Worm (Caenorhabditis elegans) whole organism, midembryonic: ENCODE results near the gene Y116A8C.467.
"Not testable (repeated sequence)": the region's sequence is repeated elsewhere in the genome, so short reads cannot be mapped to it uniquely, and the experiment has no call there.

Experiments
- T22C8.4 ChIP-seq: fragments of 200-800 bp; sonication (Bioruptor generic); IDR thresholded peaks from 2 replicates; pipeline ENCODE4 v1.3.6; 2022; ENCODE audit warnings: missing genetic modification characterization, missing compliant biosample characterization
- cog-1 ChIP-seq: sonication (generic microtip); optimal IDR thresholded peaks from 2 replicates; lab custom pipeline; 2016; ENCODE audit warnings: missing genetic modification characterization, missing compliant biosample characterization
- flt-1 ChIP-seq: fragments of 200-800 bp; sonication (Bioruptor generic); IDR thresholded peaks from 2 replicates; pipeline ENCODE4 v1.3.6; 2022; ENCODE audit warnings: missing genetic modification characterization, missing compliant biosample characterization
- klf-2 ChIP-seq: fragments of 200-800 bp; sonication (Bioruptor generic); conservative IDR thresholded peaks from 2 replicates; pipeline ENCODE4 v1.3.6; 2022; ENCODE audit warnings: missing genetic modification reagents, missing genetic modification characterization, missing compliant biosample characterization
- med-1 ChIP-seq: sonication (generic microtip); optimal IDR thresholded peaks from 2 replicates; lab custom pipeline; 2017; ENCODE audit warnings: missing genetic modification characterization, mild to moderate bottlenecking, missing compliant biosample characterization, antibody characterized with exemption, missing genetic modification reagents; ENCODE audit not compliant: insufficient read depth
- ref-1 ChIP-seq: fragments of 200-800 bp; sonication (Bioruptor generic); conservative IDR thresholded peaks from 2 replicates; pipeline ENCODE4 v1.3.6; 2022; ENCODE audit warnings: missing genetic modification reagents, missing genetic modification characterization, missing compliant biosample characterization
- tab-1 ChIP-seq: fragments of 200-800 bp; sonication (Bioruptor generic); IDR thresholded peaks from 2 replicates; pipeline ENCODE4 v1.3.6; 2022; ENCODE audit warnings: missing genetic modification characterization, missing compliant biosample characterization
- ztf-23 ChIP-seq: fragments of 200-800 bp; sonication (Bioruptor generic); IDR thresholded peaks from 2 replicates; pipeline ENCODE4 v1.3.6; 2022; ENCODE audit warnings: missing genetic modification reagents, missing genetic modification characterization, missing compliant biosample characterization
- ztf-29 ChIP-seq: fragments of 200-800 bp; sonication (Bioruptor generic); IDR thresholded peaks from 2 replicates; pipeline ENCODE4 v1.3.6; 2022; ENCODE audit warnings: missing genetic modification reagents, missing genetic modification characterization, missing compliant biosample characterization

Y116A8C.467 gene

ce11 chrIV:17084839-17085238 is 21.2 kb upstream of the Y116A8C.467 start:
- TF ChIP-seq flt-1 (GFP tag; lab: Robert Waterston, UW), result no peak
- TF ChIP-seq ref-1 (GFP tag; lab: Robert Waterston, UW), result no peak
- no peak for TF ChIP-seq ztf-23 (GFP tag; lab: Robert Waterston, UW)
- no peak for TF ChIP-seq med-1 (GFP tag; lab: Kevin White, UChicago)
- TF ChIP-seq klf-2 (GFP tag; lab: Robert Waterston, UW), result no peak
- TF ChIP-seq cog-1 (tag; lab: Kevin White, UChicago), result no peak
- no peak for TF ChIP-seq tab-1 (GFP tag; lab: Robert Waterston, UW)
- no peak for TF ChIP-seq ztf-29
- no peak for TF ChIP-seq T22C8.4

- no peak for TF ChIP-seq klf-2 (GFP tag; lab: Robert Waterston, UW)
- TF ChIP-seq ref-1 (GFP tag; lab: Robert Waterston, UW), result no peak
- TF ChIP-seq ztf-29, result no peak
- no peak for TF ChIP-seq T22C8.4
- TF ChIP-seq cog-1 (tag; lab: Kevin White, UChicago), result no peak
- no peak for TF ChIP-seq med-1 (GFP tag; lab: Kevin White, UChicago)
- no peak for TF ChIP-seq ztf-23 (GFP tag; lab: Robert Waterston, UW)
- no peak for TF ChIP-seq tab-1 (GFP tag; lab: Robert Waterston, UW)
Measured at ce11 chrIV:17084317-17084716, 20.7 kb upstream of the Y116A8C.467 start.

- TF ChIP-seq T22C8.4 (no peak), ztf-23 (GFP tag; lab: Robert Waterston, UW) (no peak), klf-2 (GFP tag; lab: Robert Waterston, UW) (no peak), med-1 (GFP tag; lab: Kevin White, UChicago) (no peak), cog-1 (tag; lab: Kevin White, UChicago) (no peak), ztf-29 (no peak), flt-1 (GFP tag; lab: Robert Waterston, UW) (no peak), tab-1 (GFP tag; lab: Robert Waterston, UW) (no peak), ref-1 (GFP tag; lab: Robert Waterston, UW) (no peak)
Measured at ce11 chrIV:17078649-17079048, 15.0 kb upstream of the Y116A8C.467 start, which contains the start of gene Y116A8C.25. Gene Y116A8C.25, minus strand, starts transcription at chrIV:17078749.

ce11 chrIV:17076000-17076399 is 12.4 kb upstream of the Y116A8C.467 start:
- peak; percentile 67; the same call in 1 of the 2 replicates for TF ChIP-seq flt-1 (GFP tag; lab: Robert Waterston, UW)

DNA sequence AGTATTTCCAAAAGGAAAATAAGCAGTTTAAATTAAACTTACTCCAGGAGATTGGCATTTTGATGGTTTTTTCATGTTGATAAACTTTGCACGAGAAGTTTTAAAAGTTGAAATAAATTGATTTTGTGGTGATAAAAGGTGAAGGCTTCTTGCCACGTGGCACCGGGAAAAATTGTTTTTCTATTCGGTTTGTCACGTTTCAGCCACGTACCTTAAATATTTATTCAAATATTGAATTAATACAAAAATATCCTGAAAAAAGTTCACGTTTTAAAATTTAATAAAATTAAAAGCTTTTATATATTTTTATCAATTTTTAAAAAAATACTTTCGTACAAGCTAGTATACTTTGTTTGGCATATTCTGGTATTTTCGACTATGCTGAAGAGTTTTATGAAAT is 7.2 kb upstream of the Y116A8C.467 start, which contains the start of gene Y116A8C.24:
Gene Y116A8C.24, minus strand, starts transcription at position 101 of the 400 bp plus-strand sequence.
- TF ChIP-seq tab-1 (GFP tag; lab: Robert Waterston, UW); ztf-29; cog-1 (tag; lab: Kevin White, UChicago): not testable (repeated sequence)

DNA sequence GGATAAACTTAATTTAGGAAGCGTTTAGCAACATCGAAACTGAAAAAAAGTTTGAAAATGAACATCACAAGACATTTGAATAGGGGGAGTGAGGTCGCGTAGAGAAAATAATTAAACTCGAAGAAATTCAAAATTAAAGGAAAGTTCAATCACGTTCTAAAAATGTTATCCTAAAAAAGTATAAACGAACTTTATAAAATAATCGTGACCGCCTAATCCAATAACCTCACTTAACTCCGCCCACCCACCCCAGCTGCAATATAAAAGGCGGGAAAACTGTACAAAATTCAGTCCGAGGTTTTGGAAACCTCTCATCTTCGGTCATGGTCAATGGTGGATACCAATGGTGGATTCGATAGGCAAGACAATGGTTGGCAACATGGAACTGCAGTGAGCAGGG is 1.3 kb upstream of the Y116A8C.467 start, which contains the start of gene Y116A8C.465:
Gene Y116A8C.465, plus strand, starts transcription at position 301 of the 400 bp plus-strand sequence.
- not testable (repeated sequence) for TF ChIP-seq ztf-29; ztf-23 (GFP tag; lab: Robert Waterston, UW); med-1 (GFP tag; lab: Kevin White, UChicago)

DNA sequence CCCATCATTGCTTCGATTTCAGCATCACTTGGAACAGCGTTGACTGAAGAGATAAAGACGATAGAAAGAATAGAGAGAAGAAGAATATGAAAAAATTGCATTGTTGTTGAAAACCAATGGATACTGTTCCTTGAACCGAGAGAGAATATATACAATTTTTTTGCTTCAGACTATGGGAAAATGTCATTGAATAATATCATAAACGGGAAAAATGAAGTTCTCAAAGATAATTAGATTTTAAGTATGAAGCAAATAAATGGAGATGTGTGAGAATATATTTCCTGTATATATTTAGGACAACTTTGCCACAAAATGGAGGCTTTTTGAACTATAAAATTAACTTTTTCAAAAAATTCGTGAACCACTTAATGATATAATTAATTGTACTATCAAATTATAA is 5.6 kb downstream of the Y116A8C.467 start, which contains the start of gene Y116A8C.44:
Gene Y116A8C.44, minus strand, starts transcription at position 101 of the 400 bp plus-strand sequence.
- no peak for TF ChIP-seq T22C8.4
- no peak for TF ChIP-seq flt-1 (GFP tag; lab: Robert Waterston, UW)
- TF ChIP-seq ztf-29, result no peak
- TF ChIP-seq tab-1 (GFP tag; lab: Robert Waterston, UW), result no peak
- TF ChIP-seq cog-1 (tag; lab: Kevin White, UChicago), result no peak
- TF ChIP-seq ref-1 (GFP tag; lab: Robert Waterston, UW), result no peak
- no peak for TF ChIP-seq med-1 (GFP tag; lab: Kevin White, UChicago)
- TF ChIP-seq klf-2 (GFP tag; lab: Robert Waterston, UW), result no peak
- no peak for TF ChIP-seq ztf-23 (GFP tag; lab: Robert Waterston, UW)

- TF ChIP-seq ztf-23 (GFP tag; lab: Robert Waterston, UW), result no peak
- TF ChIP-seq med-1 (GFP tag; lab: Kevin White, UChicago), result no peak
- TF ChIP-seq tab-1 (GFP tag; lab: Robert Waterston, UW), result no peak
- no peak for TF ChIP-seq ref-1 (GFP tag; lab: Robert Waterston, UW)
- TF ChIP-seq cog-1 (tag; lab: Kevin White, UChicago), result no peak
- no peak for TF ChIP-seq flt-1 (GFP tag; lab: Robert Waterston, UW)
- no peak for TF ChIP-seq klf-2 (GFP tag; lab: Robert Waterston, UW)
- no peak for TF ChIP-seq T22C8.4
- TF ChIP-seq ztf-29, result no peak
Measured at ce11 chrIV:17053261-17053660, 10.3 kb downstream of the Y116A8C.467 start, which contains the start of gene Y116A8C.23. Gene Y116A8C.23, plus strand, starts transcription at chrIV:17053561.

DNA sequence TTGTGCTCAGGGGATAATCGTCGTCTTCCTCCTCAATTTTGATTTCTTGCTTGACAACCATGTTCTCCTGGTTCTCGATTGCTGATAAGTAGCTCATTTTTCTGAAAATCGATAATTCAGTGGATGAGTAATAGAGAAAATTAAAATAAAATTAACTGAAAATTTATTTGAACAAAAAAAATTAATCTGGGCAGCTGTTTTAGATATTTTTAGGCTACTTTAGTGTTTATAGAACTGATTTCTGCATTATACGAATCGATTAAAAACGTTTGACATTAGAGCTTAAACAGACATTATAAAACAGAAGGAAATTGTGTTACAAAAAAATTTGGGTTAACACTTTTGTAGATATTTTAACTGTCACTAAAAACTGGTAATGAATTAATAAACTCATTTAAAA is 15.3 kb downstream of the Y116A8C.467 start, which contains the start of gene athp-3:
Gene athp-3, minus strand, starts transcription at position 101 of the 400 bp plus-strand sequence.
- no peak for TF ChIP-seq ztf-29
- no peak for TF ChIP-seq cog-1 (tag; lab: Kevin White, UChicago)

ce11 chrIV:17045691-17046090 is 17.9 kb downstream of the Y116A8C.467 start, which contains the start of gene clec-195:
Gene clec-195, minus strand, starts transcription at chrIV:17045791.
- no peak for TF ChIP-seq ref-1 (GFP tag; lab: Robert Waterston, UW)
- no peak for TF ChIP-seq med-1 (GFP tag; lab: Kevin White, UChicago)
- TF ChIP-seq tab-1 (GFP tag; lab: Robert Waterston, UW), result no peak
- TF ChIP-seq klf-2 (GFP tag; lab: Robert Waterston, UW), result no peak
- TF ChIP-seq cog-1 (tag; lab: Kevin White, UChicago), result no peak
- no peak for TF ChIP-seq T22C8.4
- no peak for TF ChIP-seq ztf-23 (GFP tag; lab: Robert Waterston, UW)
- TF ChIP-seq ztf-29, result no peak
- TF ChIP-seq flt-1 (GFP tag; lab: Robert Waterston, UW), result no peak
